Fruit fly (Drosophila melanogaster) whole organism, embryonic: ENCODE measurements around the gene scramb1.

Experiments
- Atf-2 ChIP-seq: fragments of 200-800 bp; sonication (Bioruptor generic); optimal IDR thresholded peaks from 2 replicates; lab custom pipeline; 2016; ENCODE audit warnings: missing biosample characterization, missing genetic modification characterization
- B-H2 ChIP-seq: fragments of 200-800 bp; sonication (Bioruptor generic); optimal IDR thresholded peaks from 2 replicates; lab custom pipeline; 2018; ENCODE audit warnings: missing biosample characterization, mild to moderate bottlenecking, missing genetic modification characterization
- BtbVII ChIP-seq: fragments of 200-800 bp; sonication (Bioruptor generic); optimal IDR thresholded peaks from 3 replicates; lab custom pipeline; 2017; ENCODE audit warnings: missing biosample characterization, mild to moderate bottlenecking, missing genetic modification characterization
- Bteb2 ChIP-seq: fragments of 200-800 bp; sonication (Bioruptor generic); optimal IDR thresholded peaks from 2 replicates; lab custom pipeline; 2016; ENCODE audit warnings: missing biosample characterization, missing genetic modification characterization
- CG12155 ChIP-seq: fragments of 200-800 bp; sonication (Bioruptor generic); optimal IDR thresholded peaks from 3 replicates; lab custom pipeline; 2016; ENCODE audit warnings: missing biosample characterization, missing genetic modification characterization
- CG13287 ChIP-seq: fragments of 200-800 bp; sonication (Bioruptor generic); IDR thresholded peaks from 2 replicates; pipeline ENCODE4 v1.3.6; 2022; ENCODE audit warnings: missing biosample characterization, missing genetic modification characterization; ENCODE audit not compliant: partially characterized antibody
- CG14710 ChIP-seq: fragments of 200-800 bp; sonication (Bioruptor generic); optimal IDR thresholded peaks from 3 replicates; lab custom pipeline; 2019; ENCODE audit warnings: missing biosample characterization, mild to moderate bottlenecking, missing genetic modification characterization, moderate library complexity
- CG15073 ChIP-seq: fragments of 200-800 bp; sonication (Bioruptor generic); optimal IDR thresholded peaks from 2 replicates; lab custom pipeline; 2016; ENCODE audit warnings: missing biosample characterization, missing genetic modification characterization
- CG15601 ChIP-seq: fragments of 200-800 bp; sonication (Bioruptor generic); optimal IDR thresholded peaks from 3 replicates; lab custom pipeline; 2019; ENCODE audit warnings: missing biosample characterization, mild to moderate bottlenecking, missing genetic modification characterization, moderate library complexity
- CG1647 ChIP-seq: fragments of 200-800 bp; sonication (Bioruptor generic); optimal IDR thresholded peaks from 3 replicates; lab custom pipeline; 2016; ENCODE audit warnings: missing biosample characterization, missing genetic modification characterization
- CG17612 ChIP-seq: fragments of 200-800 bp; sonication (Bioruptor generic); IDR thresholded peaks from 2 replicates; pipeline ENCODE4 v1.3.6; 2022; ENCODE audit warnings: missing biosample characterization, missing genetic modification characterization
- CG18619 ChIP-seq: fragments of 200-800 bp; sonication (Bioruptor generic); optimal IDR thresholded peaks from 3 replicates; lab custom pipeline; 2017; ENCODE audit warnings: missing biosample characterization, mild to moderate bottlenecking, missing genetic modification characterization
- CG2889 ChIP-seq: fragments of 200-800 bp; sonication (Bioruptor generic); IDR thresholded peaks from 3 replicates; pipeline ENCODE4 v1.3.6; 2022; ENCODE audit warnings: missing biosample characterization, missing genetic modification characterization
- CG30431 ChIP-seq: fragments of 200-800 bp; sonication (Bioruptor generic); optimal IDR thresholded peaks from 2 replicates; lab custom pipeline; 2017; ENCODE audit warnings: missing biosample characterization, missing genetic modification characterization
- CG3163 ChIP-seq: fragments of 200-800 bp; sonication (Bioruptor generic); optimal IDR thresholded peaks from 3 replicates; lab custom pipeline; 2016; ENCODE audit warnings: missing biosample characterization, missing genetic modification characterization
- CG3407 ChIP-seq: fragments of 200-800 bp; sonication (Bioruptor generic); optimal IDR thresholded peaks from 2 replicates; lab custom pipeline; 2018; ENCODE audit warnings: missing biosample characterization, mild to moderate bottlenecking, missing genetic modification characterization
- CG4282 ChIP-seq: fragments of 200-800 bp; sonication (Bioruptor generic); optimal IDR thresholded peaks from 2 replicates; lab custom pipeline; 2016; ENCODE audit warnings: missing biosample characterization, missing genetic modification characterization
- CG4617 ChIP-seq: fragments of 200-800 bp; sonication (Bioruptor generic); optimal IDR thresholded peaks from 3 replicates; lab custom pipeline; 2016; ENCODE audit warnings: missing biosample characterization, missing genetic modification characterization, borderline replicate concordance
- CG8281 ChIP-seq: fragments of 200-800 bp; sonication (Bioruptor generic); optimal IDR thresholded peaks from 2 replicates; lab custom pipeline; 2018; ENCODE audit warnings: missing biosample characterization, mild to moderate bottlenecking, missing genetic modification characterization, moderate library complexity
- CG8388 ChIP-seq: fragments of 200-800 bp; sonication (Bioruptor generic); optimal IDR thresholded peaks from 2 replicates; lab custom pipeline; 2019; ENCODE audit warnings: missing biosample characterization, mild to moderate bottlenecking, missing genetic modification characterization, moderate library complexity
- CG9727 ChIP-seq: fragments of 200-800 bp; sonication (Bioruptor generic); optimal IDR thresholded peaks from 3 replicates; lab custom pipeline; 2017; ENCODE audit warnings: missing biosample characterization, mild to moderate bottlenecking, missing genetic modification characterization
- CG9932 ChIP-seq: fragments of 200-800 bp; sonication (Bioruptor generic); IDR thresholded peaks from 2 replicates; pipeline ENCODE4 v1.3.6; 2022; ENCODE audit warnings: missing biosample characterization, missing genetic modification characterization
- Deaf1 ChIP-seq: fragments of 200-800 bp; optimal IDR thresholded peaks from 3 replicates; lab custom pipeline; 2019; ENCODE audit warnings: missing biosample characterization, mild to moderate bottlenecking, missing genetic modification characterization, moderate library complexity
- Dip2 ChIP-seq: fragments of 200-800 bp; sonication (Bioruptor generic); IDR thresholded peaks from 2 replicates; pipeline ENCODE4 v1.3.6; 2022; ENCODE audit warnings: missing biosample characterization, missing genetic modification characterization
- Dref ChIP-seq: fragments of 200-800 bp; sonication (Bioruptor generic); IDR thresholded peaks from 2 replicates; pipeline ENCODE4 v1.3.6; 2022; ENCODE audit warnings: missing biosample characterization, missing genetic modification characterization
- E2f2 ChIP-seq: fragments of 200-800 bp; sonication (Bioruptor generic); IDR thresholded peaks from 2 replicates; pipeline ENCODE4 v1.3.6; 2022; ENCODE audit warnings: missing biosample characterization, missing genetic modification characterization
- HLH54F ChIP-seq: fragments of 200-800 bp; sonication (Bioruptor generic); optimal IDR thresholded peaks from 3 replicates; lab custom pipeline; 2016; ENCODE audit warnings: missing biosample characterization, missing genetic modification characterization
- HLHmδ ChIP-seq: fragments of 200-800 bp; sonication (Bioruptor generic); optimal IDR thresholded peaks from 2 replicates; lab custom pipeline; 2018; ENCODE audit warnings: missing biosample characterization, mild to moderate bottlenecking, missing genetic modification characterization, moderate library complexity
- Hmr ChIP-seq: fragments of 200-800 bp; sonication (Bioruptor generic); optimal IDR thresholded peaks from 3 replicates; lab custom pipeline; 2017; ENCODE audit warnings: mild to moderate bottlenecking, missing biosample characterization, missing genetic modification reagents, missing genetic modification characterization
- Meics ChIP-seq: fragments of 200-800 bp; sonication (Bioruptor generic); optimal IDR thresholded peaks from 2 replicates; lab custom pipeline; 2017; ENCODE audit warnings: missing biosample characterization, mild to moderate bottlenecking, missing genetic modification characterization
- NFAT ChIP-seq: fragments of 200-800 bp; sonication (Bioruptor generic); IDR thresholded peaks from 2 replicates; pipeline ENCODE4 v1.3.6; 2022; ENCODE audit warnings: missing biosample characterization, missing genetic modification characterization
- Nf-YC ChIP-seq: fragments of 200-800 bp; optimal IDR thresholded peaks from 3 replicates; lab custom pipeline; 2019; ENCODE audit warnings: missing biosample characterization, mild to moderate bottlenecking, missing genetic modification characterization, moderate library complexity
- Six4 ChIP-seq: fragments of 200-800 bp; sonication (Bioruptor generic); optimal IDR thresholded peaks from 2 replicates; lab custom pipeline; 2016; ENCODE audit warnings: missing biosample characterization, missing genetic modification characterization
- Stat92E ChIP-seq, 3 experiments: fragments of >200 bp in 2 of 3; fragments of 200-800 bp in 1 of 3; sonication (Bioruptor generic) in 1 of 3; optimal IDR thresholded peaks; 2 replicates each; lab custom pipeline; 2017 to 2019; ENCODE audit warnings: missing biosample characterization in 3 of 3, missing genetic modification characterization in 3 of 3, mild to moderate bottlenecking in 1 of 3, moderate library complexity in 1 of 3
- aop ChIP-seq: fragments of 200-800 bp; sonication (Bioruptor generic); IDR thresholded peaks from 2 replicates; pipeline ENCODE4 v1.3.6; 2022; ENCODE audit warnings: missing biosample characterization, missing genetic modification characterization
- btn ChIP-seq: fragments of 200-800 bp; sonication (Bioruptor generic); optimal IDR thresholded peaks from 2 replicates; lab custom pipeline; 2016; ENCODE audit warnings: missing biosample characterization, missing genetic modification characterization
- cato ChIP-seq: fragments of 200-800 bp; sonication (Bioruptor generic); optimal IDR thresholded peaks from 2 replicates; lab custom pipeline; 2016; ENCODE audit warnings: missing biosample characterization, missing genetic modification characterization, borderline replicate concordance
- chn ChIP-seq: fragments of 200-800 bp; sonication (Bioruptor generic); optimal IDR thresholded peaks from 2 replicates; lab custom pipeline; 2016; ENCODE audit warnings: missing biosample characterization, missing genetic modification characterization
- da ChIP-seq: fragments of 200-800 bp; sonication (Bioruptor generic); optimal IDR thresholded peaks from 2 replicates; lab custom pipeline; 2016; ENCODE audit warnings: missing biosample characterization, missing genetic modification characterization
- danr ChIP-seq: fragments of 200-800 bp; sonication (Bioruptor generic); IDR thresholded peaks from 2 replicates; pipeline ENCODE4 v1.3.6; 2022; ENCODE audit warnings: missing biosample characterization, missing genetic modification characterization
- dm ChIP-seq: fragments of 200-800 bp; sonication (Bioruptor generic); optimal IDR thresholded peaks from 3 replicates; lab custom pipeline; 2016; ENCODE audit warnings: missing biosample characterization, missing genetic modification characterization
- fd64A ChIP-seq: fragments of 200-800 bp; sonication (Bioruptor generic); optimal IDR thresholded peaks from 3 replicates; lab custom pipeline; 2018; ENCODE audit warnings: missing biosample characterization, mild to moderate bottlenecking, missing genetic modification characterization
- fd96Cb ChIP-seq: fragments of 200-800 bp; sonication (Bioruptor generic); optimal IDR thresholded peaks from 2 replicates; lab custom pipeline; 2018; ENCODE audit warnings: missing biosample characterization, mild to moderate bottlenecking, missing genetic modification characterization, moderate library complexity
- gcm2 ChIP-seq: fragments of 200-800 bp; sonication (Bioruptor generic); optimal IDR thresholded peaks from 2 replicates; lab custom pipeline; 2016; ENCODE audit warnings: missing biosample characterization, missing genetic modification characterization
- hth ChIP-seq: fragments of >200 bp; optimal IDR thresholded peaks from 2 replicates; lab custom pipeline; 2017; ENCODE audit warnings: inconsistent platforms
- lov ChIP-seq, 2 experiments: fragments of 200-800 bp in 1 of 2; fragments of >200 bp in 1 of 2; sonication (Bioruptor generic) in 1 of 2; IDR thresholded peaks in 1 of 2; optimal IDR thresholded peaks in 1 of 2; 2 replicates in 1 of 2; 3 replicates in 1 of 2; pipeline versions ENCODE4 v1.3.6 to Lab custom; 2017 to 2022; ENCODE audit warnings: missing biosample characterization in 1 of 2, missing genetic modification characterization in 1 of 2
- pum ChIP-seq: fragments of 200-800 bp; sonication (Bioruptor generic); optimal IDR thresholded peaks from 2 replicates; lab custom pipeline; 2016; ENCODE audit warnings: missing biosample characterization, missing genetic modification characterization
- run ChIP-seq: fragments of 200-800 bp; sonication (Bioruptor generic); optimal IDR thresholded peaks from 3 replicates; lab custom pipeline; 2018; ENCODE audit warnings: missing biosample characterization, mild to moderate bottlenecking, missing genetic modification characterization
- sens ChIP-seq: fragments of 200-800 bp; sonication (Bioruptor generic); peaks from one replicate; lab custom pipeline; 2016; ENCODE audit warnings: missing biosample characterization, missing genetic modification characterization
- tup ChIP-seq: fragments of 200-800 bp; sonication (Bioruptor generic); optimal IDR thresholded peaks from 2 replicates; lab custom pipeline; 2016; ENCODE audit warnings: missing biosample characterization, mild to moderate bottlenecking, missing genetic modification characterization, moderate library complexity

The scramb1 gene

DNA sequence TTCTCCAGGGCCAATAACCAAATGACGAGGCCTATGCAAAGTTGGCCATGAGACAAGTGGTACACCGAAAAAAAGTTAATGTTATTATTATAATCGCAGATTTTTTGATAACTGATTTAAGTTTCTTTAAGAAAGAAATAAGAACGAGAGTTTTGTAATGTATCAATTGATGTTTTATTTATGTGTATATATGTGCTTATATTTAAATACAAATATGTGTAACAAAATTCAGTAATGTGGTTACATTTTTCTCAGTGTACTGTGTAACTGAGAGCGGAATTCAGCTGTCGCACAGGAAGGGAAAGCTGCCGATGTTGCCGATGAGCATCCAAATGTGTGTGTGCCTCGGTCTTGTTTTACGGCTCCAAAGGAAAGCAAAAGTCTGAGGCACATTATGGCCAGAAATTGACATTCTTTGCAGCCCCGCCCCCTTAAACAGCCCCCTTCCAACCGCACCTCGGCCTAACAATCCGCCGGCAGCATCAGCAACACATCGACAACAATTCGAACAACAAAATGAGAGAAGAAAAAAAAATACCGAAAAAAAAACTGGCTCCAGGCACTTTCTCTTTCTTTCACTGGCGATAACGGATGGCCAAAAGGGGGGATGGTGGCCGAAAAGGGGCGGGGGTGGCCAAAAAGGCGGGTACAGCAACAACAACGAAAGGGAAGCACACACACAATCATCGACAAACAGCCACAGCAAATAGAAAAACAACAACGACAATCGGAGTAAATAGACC is 18.6 kb downstream of the scramb1 start (continued):
- TF ChIP-seq CG13287 (GFP tag; lab: Robert Waterston, UW): no peak
- TF ChIP-seq da (GFP tag; lab: Kevin White, UChicago): no peak
- peak; percentile 39 for TF ChIP-seq CG3407
- no peak for TF ChIP-seq CG9932
- TF ChIP-seq CG1647 (GFP tag; lab: Kevin White, UChicago): no peak
- no peak for TF ChIP-seq fd64A
- TF ChIP-seq CG4282: no peak
- peak; percentile 1 for TF ChIP-seq Nf-YC
- TF ChIP-seq Bteb2 (GFP tag; lab: Kevin White, UChicago): no peak
- peak; percentile 45 for TF ChIP-seq Six4 (GFP tag; lab: Kevin White, UChicago)
- peak; percentile 67 for TF ChIP-seq CG14710 (tag; lab: Kevin White, UChicago)
- no peak for TF ChIP-seq CG12155 (GFP tag; lab: Kevin White, UChicago)
- no peak for TF ChIP-seq CG3163 (GFP tag; lab: Kevin White, UChicago)
- TF ChIP-seq fd96Cb (tag; lab: Kevin White, UChicago): peak; percentile 72
- TF ChIP-seq E2f2 (GFP tag; lab: Robert Waterston, UW): no peak
- no peak for TF ChIP-seq chn (GFP tag; lab: Kevin White, UChicago)
- TF ChIP-seq B-H2 (GFP tag; lab: Kevin White, UChicago): no peak
- no peak for TF ChIP-seq CG17612 (GFP tag; lab: Robert Waterston, UW)
- no peak for TF ChIP-seq CG15073 (GFP tag; lab: Kevin White, UChicago)
- TF ChIP-seq lov (optimal IDR thresholded peaks at IDR 0.05; lab: Kevin White, UChicago): no peak
- TF ChIP-seq lov (GFP tag; IDR thresholded peaks at IDR 0.05; lab: Robert Waterston, UW): no peak
- TF ChIP-seq HLHmδ (GFP tag; lab: Kevin White, UChicago): no peak
- TF ChIP-seq sens: peak; percentile 93
- no peak for TF ChIP-seq HLH54F (GFP tag; lab: Kevin White, UChicago)
- TF ChIP-seq tup (GFP tag; lab: Kevin White, UChicago): no peak
- no peak for TF ChIP-seq Stat92E (GFP tag; optimal IDR thresholded peaks at IDR 0.05; lab: Kevin White, UChicago)
- TF ChIP-seq CG15601 (tag; lab: Kevin White, UChicago): peak; percentile 55
- TF ChIP-seq BtbVII (GFP tag; lab: Kevin White, UChicago): peak; percentile 10
- TF ChIP-seq Hmr (GFP tag; lab: Kevin White, UChicago): peak; percentile 1
- TF ChIP-seq danr (GFP tag; lab: Robert Waterston, UW): no peak
- no peak for TF ChIP-seq CG18619 (GFP tag; lab: Kevin White, UChicago)
- TF ChIP-seq pum: peak; percentile 7
- TF ChIP-seq CG4617 (GFP tag; lab: Kevin White, UChicago): no peak
- no peak for TF ChIP-seq hth
- peak; percentile 23 for TF ChIP-seq Meics (GFP tag; lab: Kevin White, UChicago)
- TF ChIP-seq btn (GFP tag; lab: Kevin White, UChicago): no peak
- no peak for TF ChIP-seq dm (GFP tag; lab: Kevin White, UChicago)
- no peak for TF ChIP-seq NFAT
- no peak for TF ChIP-seq aop (GFP tag; lab: Robert Waterston, UW)
- TF ChIP-seq Atf-2 (GFP tag; lab: Kevin White, UChicago): no peak
- TF ChIP-seq CG8281 (tag; lab: Kevin White, UChicago): no peak
- TF ChIP-seq gcm2 (GFP tag; lab: Kevin White, UChicago): no peak
- TF ChIP-seq cato: no peak
- peak; percentile 9 for TF ChIP-seq CG9727 (GFP tag; lab: Kevin White, UChicago)
- no peak for TF ChIP-seq run (tag; lab: Kevin White, UChicago)
- TF ChIP-seq CG2889: no peak
- no peak for TF ChIP-seq Dref (GFP tag; lab: Robert Waterston, UW)
- TF ChIP-seq CG8388 (GFP tag; lab: Kevin White, UChicago): peak; percentile 70
- TF ChIP-seq Dip2: no peak
- TF ChIP-seq CG30431: no peak
- peak; percentile 46 for TF ChIP-seq Deaf1
